Worm (Caenorhabditis elegans) whole organism, dauer: ENCODE measurements around the gene K11D12.11.

Experiments
- unc-62 ChIP-seq: sonication (generic microtip); optimal IDR thresholded peaks from 2 replicates; lab custom pipeline; 2017; ENCODE audit warnings: missing biosample characterization, missing genetic modification reagents, missing genetic modification characterization

The K11D12.11 gene

ce11 chrV:5000406-5000805 lies 39.0 kb downstream of the K11D12.11 start, which contains the start of gene ugt-7:
Gene ugt-7 (minus strand): TSS chrV:5000566.
- TF ChIP-seq unc-62 (GFP tag; lab: Kevin White, UChicago), result no peak

DNA sequence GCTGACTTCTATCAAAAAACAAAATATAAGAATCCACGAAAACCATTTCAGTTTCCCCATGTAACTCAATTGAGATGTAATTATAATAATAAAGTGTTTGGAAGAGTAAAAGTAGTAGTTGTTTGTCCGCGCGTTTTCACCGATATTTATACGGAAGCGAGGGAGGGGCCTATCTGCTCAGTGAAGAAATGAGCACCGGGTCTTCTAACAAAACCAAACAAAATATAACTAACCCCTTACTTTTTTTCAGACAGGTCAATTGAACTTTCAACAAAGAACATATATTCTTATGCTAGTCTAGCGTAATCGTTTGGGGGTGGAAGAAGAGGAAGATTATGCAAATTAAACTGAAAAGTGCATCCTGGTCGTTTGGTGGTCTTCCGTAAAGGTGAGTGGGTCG lies 44.2 kb downstream of the K11D12.11 start, which contains the start of gene ncx-9:
Gene ncx-9, minus strand, starts transcription at position 101 of the 400 bp plus-strand sequence.
- no peak for TF ChIP-seq unc-62 (GFP tag; lab: Kevin White, UChicago)

- TF ChIP-seq unc-62 (GFP tag; lab: Kevin White, UChicago), result no peak
Observed at ce11 chrV:4987097-4987496, 52.3 kb downstream of the K11D12.11 start, which contains the start of gene ncx-8. Gene ncx-8 (minus strand): TSS chrV:4987197.
